Worm (Caenorhabditis elegans) whole organism, L1 larva: ENCODE measurements around the gene pptr-2.

Source experiments
- ceh-82 ChIP-seq, 3 experiments: fragments of 150-350 bp in 1 of 3; sonication (generic microtip) in 2 of 3; optimal IDR thresholded peaks; 2 replicates each; lab custom pipeline; 2014 to 2017; ENCODE audit warnings: missing biosample characterization in 3 of 3, missing genetic modification characterization in 3 of 3
- ceh-88 ChIP-seq: fragments of 200-800 bp; sonication (Bioruptor generic); IDR thresholded peaks from 2 replicates; pipeline ENCODE4 v1.3.6; 2022; ENCODE audit warnings: missing genetic modification characterization, missing compliant biosample characterization
- dpl-1 ChIP-seq, 3 experiments: fragments of 150-350 bp in 2 of 3; sonication (generic microtip) in 1 of 3; optimal IDR thresholded peaks; 2 replicates each; lab custom pipeline; 2014 to 2017; ENCODE audit warnings: missing biosample characterization in 3 of 3, missing genetic modification characterization in 3 of 3, missing genetic modification reagents in 3 of 3
- efl-1 ChIP-seq, 4 experiments: fragments of 150-350 bp; optimal IDR thresholded peaks in 3 of 4; peaks in 1 of 4; 1 replicate in 1 of 4; 2 replicates in 3 of 4; lab custom pipeline; 2014; ENCODE audit warnings: missing biosample characterization in 2 of 4, missing genetic modification characterization in 2 of 4, missing genetic modification reagents in 2 of 4
- lsy-2 ChIP-seq, 2 experiments: fragments of 150-350 bp; optimal IDR thresholded peaks; 2 replicates each; lab custom pipeline; 2014; ENCODE audit warnings: missing biosample characterization in 2 of 2, missing genetic modification characterization in 2 of 2
- mdl-1 ChIP-seq, 2 experiments: fragments of 150-350 bp; optimal IDR thresholded peaks; 2 replicates each; lab custom pipeline; 2014 to 2017; ENCODE audit warnings: missing biosample characterization in 2 of 2, missing genetic modification characterization in 2 of 2, inconsistent platforms in 1 of 2
- mep-1 ChIP-seq: fragments of 150-350 bp; optimal IDR thresholded peaks from 2 replicates; lab custom pipeline; 2014; ENCODE audit warnings: missing biosample characterization, missing genetic modification characterization
- nhr-237 ChIP-seq: fragments of 150-350 bp; optimal IDR thresholded peaks from 2 replicates; lab custom pipeline; 2014; ENCODE audit warnings: missing biosample characterization, missing genetic modification characterization
- zag-1 ChIP-seq: fragments of 150-350 bp; optimal IDR thresholded peaks from 2 replicates; lab custom pipeline; 2014; ENCODE audit warnings: missing biosample characterization, missing genetic modification characterization
- ztf-4 ChIP-seq: fragments of 150-350 bp; optimal IDR thresholded peaks from 2 replicates; lab custom pipeline; 2014; ENCODE audit warnings: missing biosample characterization, missing genetic modification characterization

- no peak for TF ChIP-seq nhr-237 (tag; lab: Kevin White, UChicago)
- no peak for TF ChIP-seq zag-1 (tag; lab: Kevin White, UChicago)
- TF ChIP-seq ztf-4 = no peak
- TF ChIP-seq mdl-1 (tag; optimal IDR thresholded peaks at IDR 0.05; lab: Kevin White, UChicago) = no peak
- TF ChIP-seq dpl-1 (GFP tag; optimal IDR thresholded peaks at IDR 0.05; lab: Kevin White, UChicago) = no peak
- TF ChIP-seq mep-1 (tag; lab: Kevin White, UChicago) = no peak
- no peak for TF ChIP-seq efl-1 (optimal IDR thresholded peaks at IDR 0.05; lab: Kevin White, UChicago)
- TF ChIP-seq efl-1 (GFP tag; optimal IDR thresholded peaks at IDR 0.05 in 1 of 2; lab: Kevin White, UChicago) = peak in 1 of 2 experiments; percentile 49
- peak in 1 of 2 experiments; percentile 36 for TF ChIP-seq lsy-2 (tag; optimal IDR thresholded peaks at IDR 0.05; lab: Kevin White, UChicago)
- TF ChIP-seq ceh-82 (tag; optimal IDR thresholded peaks at IDR 0.05; lab: Kevin White, UChicago) = no peak
- TF ChIP-seq ceh-88 (GFP tag; lab: Robert Waterston, UW) = no peak
Measured at ce11 chrV:11073354-11073753, 38.6 kb upstream of the pptr-2 start.
